Worm (Caenorhabditis elegans) whole organism, L1 larva: Measurements from ENCODE around the gene frpr-2.

Experiments
- nhr-11 ChIP-seq: fragments of 150-350 bp; optimal IDR thresholded peaks from 2 replicates; lab custom pipeline; 2014; ENCODE audit warnings: missing biosample characterization, missing genetic modification characterization
- rnt-1 ChIP-seq: sonication (generic microtip); optimal IDR thresholded peaks from 2 replicates; lab custom pipeline; 2016; ENCODE audit warnings: mild to moderate bottlenecking, missing genetic modification characterization, moderate library complexity, missing compliant biosample characterization

- TF ChIP-seq rnt-1 (tag; lab: Kevin White, UChicago) (no peak), nhr-11 (tag; lab: Kevin White, UChicago) (no peak)
Measured at ce11 chrX:12978569-12978968, 13.3 kb downstream of the frpr-2 start.
